Fruit fly (Drosophila melanogaster) whole organism, embryonic: Measurements from ENCODE around the gene srl.
A peak's percentile ranks its signal among the peaks of the same experiment; 100 is the strongest.

Experiments
- Aef1 ChIP-seq: fragments of 200-800 bp; sonication (Bioruptor generic); IDR thresholded peaks from 3 replicates; pipeline ENCODE4 v1.3.6; 2022; ENCODE audit warnings: missing biosample characterization, missing genetic modification characterization
- Asciz ChIP-seq: fragments of 200-800 bp; sonication (Bioruptor generic); optimal IDR thresholded peaks from 2 replicates; lab custom pipeline; 2017; ENCODE audit warnings: missing biosample characterization, mild to moderate bottlenecking, missing genetic modification characterization, missing genetic modification reagents
- B-H2 ChIP-seq: fragments of 200-800 bp; sonication (Bioruptor generic); optimal IDR thresholded peaks from 2 replicates; lab custom pipeline; 2018; ENCODE audit warnings: missing biosample characterization, mild to moderate bottlenecking, missing genetic modification characterization
- BtbVII ChIP-seq: fragments of 200-800 bp; sonication (Bioruptor generic); optimal IDR thresholded peaks from 3 replicates; lab custom pipeline; 2017; ENCODE audit warnings: missing biosample characterization, mild to moderate bottlenecking, missing genetic modification characterization
- CG11247 ChIP-seq: fragments of 200-800 bp; sonication (Bioruptor generic); IDR thresholded peaks from 2 replicates; pipeline ENCODE4 v1.3.6; 2022; ENCODE audit warnings: missing biosample characterization, missing genetic modification characterization
- CG12155 ChIP-seq: fragments of 200-800 bp; sonication (Bioruptor generic); optimal IDR thresholded peaks from 3 replicates; lab custom pipeline; 2016; ENCODE audit warnings: missing biosample characterization, missing genetic modification characterization
- CG1233 ChIP-seq: fragments of 200-800 bp; sonication (Bioruptor generic); optimal IDR thresholded peaks from 4 replicates; lab custom pipeline; 2018; ENCODE audit warnings: missing biosample characterization, mild to moderate bottlenecking, missing genetic modification characterization
- CG14441 ChIP-seq: fragments of 200-800 bp; sonication (Bioruptor generic); IDR thresholded peaks from 2 replicates; pipeline ENCODE4 v1.3.6; 2022; ENCODE audit warnings: missing biosample characterization, missing genetic modification characterization
- CG14710 ChIP-seq: fragments of 200-800 bp; sonication (Bioruptor generic); optimal IDR thresholded peaks from 3 replicates; lab custom pipeline; 2019; ENCODE audit warnings: missing biosample characterization, mild to moderate bottlenecking, missing genetic modification characterization, moderate library complexity
- CG14965 ChIP-seq: fragments of 200-800 bp; sonication (Bioruptor generic); optimal IDR thresholded peaks from 2 replicates; lab custom pipeline; 2016; ENCODE audit warnings: missing biosample characterization, missing genetic modification characterization, borderline replicate concordance
- CG15514 ChIP-seq: fragments of 200-800 bp; sonication (Bioruptor generic); optimal IDR thresholded peaks from 3 replicates; lab custom pipeline; 2017; ENCODE audit warnings: missing biosample characterization, missing genetic modification characterization, mild to moderate bottlenecking, moderate library complexity, missing genetic modification reagents
- CG15696 ChIP-seq: fragments of 200-800 bp; sonication (Bioruptor generic); optimal IDR thresholded peaks from 2 replicates; lab custom pipeline; 2019; ENCODE audit warnings: missing biosample characterization, mild to moderate bottlenecking, missing genetic modification characterization, moderate library complexity
- CG16863 ChIP-seq: fragments of 200-800 bp; sonication (Bioruptor generic); optimal IDR thresholded peaks from 3 replicates; lab custom pipeline; 2016; ENCODE audit warnings: missing biosample characterization, missing genetic modification characterization
- CG18599 ChIP-seq: fragments of 200-800 bp; sonication (Bioruptor generic); optimal IDR thresholded peaks from 3 replicates; lab custom pipeline; 2017; ENCODE audit warnings: missing biosample characterization, missing genetic modification characterization, mild to moderate bottlenecking, moderate library complexity, missing genetic modification reagents
- CG2199 ChIP-seq: fragments of 200-800 bp; sonication (Bioruptor generic); IDR thresholded peaks from 3 replicates; pipeline ENCODE4 v1.3.6; 2022; ENCODE audit warnings: missing biosample characterization, missing genetic modification characterization
- CG2678 ChIP-seq: fragments of 200-800 bp; sonication (Bioruptor generic); optimal IDR thresholded peaks from 3 replicates; lab custom pipeline; 2019; ENCODE audit warnings: missing biosample characterization, mild to moderate bottlenecking, missing genetic modification characterization, moderate library complexity
- CG30020 ChIP-seq: fragments of 200-800 bp; optimal IDR thresholded peaks from 2 replicates; lab custom pipeline; 2019; ENCODE audit warnings: missing biosample characterization, mild to moderate bottlenecking, missing genetic modification characterization, moderate library complexity
- CG4617 ChIP-seq: fragments of 200-800 bp; sonication (Bioruptor generic); optimal IDR thresholded peaks from 3 replicates; lab custom pipeline; 2016; ENCODE audit warnings: missing biosample characterization, missing genetic modification characterization, borderline replicate concordance
- CG5180 ChIP-seq: fragments of 200-800 bp; sonication (Bioruptor generic); optimal IDR thresholded peaks from 3 replicates; lab custom pipeline; 2017; ENCODE audit warnings: missing biosample characterization, missing genetic modification characterization, mild to moderate bottlenecking, moderate library complexity, missing genetic modification reagents
- CG8478 ChIP-seq: fragments of >200 bp; optimal IDR thresholded peaks from 2 replicates; lab custom pipeline; 2018
- CHES-1-like ChIP-seq: fragments of 200-800 bp; sonication (Bioruptor generic); optimal IDR thresholded peaks from 2 replicates; lab custom pipeline; 2016; ENCODE audit warnings: missing biosample characterization, missing genetic modification characterization
- CTCF ChIP-seq: fragments of 200-800 bp; sonication (Bioruptor generic); optimal IDR thresholded peaks from 2 replicates; lab custom pipeline; 2017; ENCODE audit warnings: missing biosample characterization, mild to moderate bottlenecking, missing genetic modification characterization, moderate library complexity
- E2f2 ChIP-seq: fragments of 200-800 bp; sonication (Bioruptor generic); IDR thresholded peaks from 2 replicates; pipeline ENCODE4 v1.3.6; 2022; ENCODE audit warnings: missing biosample characterization, missing genetic modification characterization
- Gug ChIP-seq: fragments of 200-800 bp; sonication (Bioruptor generic); IDR thresholded peaks from 4 replicates; pipeline ENCODE4 v1.3.6; 2022; ENCODE audit warnings: missing biosample characterization, missing genetic modification characterization
- HmgZ ChIP-seq: fragments of 200-800 bp; sonication (Bioruptor generic); optimal IDR thresholded peaks from 2 replicates; lab custom pipeline; 2018; ENCODE audit warnings: missing biosample characterization, mild to moderate bottlenecking, missing genetic modification characterization
- Hmr ChIP-seq: fragments of 200-800 bp; sonication (Bioruptor generic); optimal IDR thresholded peaks from 3 replicates; lab custom pipeline; 2017; ENCODE audit warnings: mild to moderate bottlenecking, missing biosample characterization, missing genetic modification reagents, missing genetic modification characterization
- NC2β ChIP-seq: fragments of 200-800 bp; sonication (Bioruptor generic); optimal IDR thresholded peaks from 2 replicates; lab custom pipeline; 2016; ENCODE audit warnings: missing biosample characterization, missing genetic modification characterization
- NfI ChIP-seq: fragments of 200-800 bp; sonication (Bioruptor generic); optimal IDR thresholded peaks from 3 replicates; lab custom pipeline; 2018; ENCODE audit warnings: missing biosample characterization, mild to moderate bottlenecking, missing genetic modification characterization, moderate library complexity
- Sry-δ ChIP-seq: fragments of 200-800 bp; sonication (Bioruptor generic); optimal IDR thresholded peaks from 2 replicates; lab custom pipeline; 2016; ENCODE audit warnings: missing biosample characterization, missing genetic modification characterization
- abd-A ChIP-seq: fragments of 200-800 bp; sonication (Bioruptor generic); optimal IDR thresholded peaks from 3 replicates; lab custom pipeline; 2019; ENCODE audit warnings: missing biosample characterization, mild to moderate bottlenecking, missing genetic modification characterization, moderate library complexity
- aop ChIP-seq: fragments of 200-800 bp; sonication (Bioruptor generic); IDR thresholded peaks from 2 replicates; pipeline ENCODE4 v1.3.6; 2022; ENCODE audit warnings: missing biosample characterization, missing genetic modification characterization
- bowl ChIP-seq: fragments of 200-800 bp; sonication (Bioruptor generic); IDR thresholded peaks from 2 replicates; pipeline ENCODE4 v1.3.6; 2022; ENCODE audit warnings: missing biosample characterization, missing genetic modification characterization
- chif ChIP-seq, 2 experiments: fragments of 200-800 bp; sonication (Bioruptor generic); optimal IDR thresholded peaks; 3 replicates each; lab custom pipeline; 2016; ENCODE audit warnings: missing biosample characterization in 2 of 2, missing genetic modification characterization in 2 of 2
- dmrt99B ChIP-seq: fragments of 200-800 bp; sonication (Bioruptor generic); optimal IDR thresholded peaks from 2 replicates; lab custom pipeline; 2018; ENCODE audit warnings: missing biosample characterization, mild to moderate bottlenecking, missing genetic modification characterization, moderate library complexity
- ftz-f1 ChIP-seq: fragments of 200-800 bp; sonication (Bioruptor generic); optimal IDR thresholded peaks from 2 replicates; lab custom pipeline; 2016; ENCODE audit warnings: missing biosample characterization, missing genetic modification characterization
- her ChIP-seq: fragments of 200-800 bp; sonication (Bioruptor generic); optimal IDR thresholded peaks from 2 replicates; lab custom pipeline; 2016; ENCODE audit warnings: missing biosample characterization, missing genetic modification characterization
- kay ChIP-seq: fragments of 200-800 bp; sonication (Bioruptor generic); optimal IDR thresholded peaks from 2 replicates; lab custom pipeline; 2016; ENCODE audit warnings: missing biosample characterization, missing genetic modification characterization
- mirr ChIP-seq: fragments of 200-800 bp; sonication (Bioruptor generic); optimal IDR thresholded peaks from 3 replicates; lab custom pipeline; 2018; ENCODE audit warnings: missing biosample characterization, mild to moderate bottlenecking, missing genetic modification characterization
- nerfin-1 ChIP-seq: fragments of 200-800 bp; sonication (Bioruptor generic); optimal IDR thresholded peaks from 3 replicates; lab custom pipeline; 2019; ENCODE audit warnings: missing biosample characterization, mild to moderate bottlenecking, missing genetic modification characterization, moderate library complexity
- org-1 ChIP-seq: fragments of 200-800 bp; sonication (Bioruptor generic); optimal IDR thresholded peaks from 2 replicates; lab custom pipeline; 2017; ENCODE audit warnings: missing biosample characterization, missing genetic modification characterization
- prd ChIP-seq, 3 experiments: fragments of >200 bp in 2 of 3; fragments of 200-800 bp in 1 of 3; sonication (Bioruptor generic) in 1 of 3; optimal IDR thresholded peaks in 2 of 3; IDR thresholded peaks in 1 of 3; 2 replicates in 2 of 3; 3 replicates in 1 of 3; pipeline versions ENCODE4 v1.3.6 to Lab custom; 2017 to 2022; ENCODE audit warnings: missing biosample characterization in 1 of 3, missing genetic modification characterization in 1 of 3
- psq ChIP-seq: fragments of 200-800 bp; sonication (Bioruptor generic); optimal IDR thresholded peaks from 2 replicates; lab custom pipeline; 2017; ENCODE audit warnings: missing biosample characterization, missing genetic modification characterization
- sima ChIP-seq: fragments of 200-800 bp; sonication (Bioruptor generic); optimal IDR thresholded peaks from 2 replicates; lab custom pipeline; 2016; ENCODE audit warnings: missing biosample characterization, missing genetic modification characterization
- slp2 ChIP-seq: fragments of 200-800 bp; sonication (Bioruptor generic); optimal IDR thresholded peaks from 2 replicates; lab custom pipeline; 2016; ENCODE audit warnings: missing biosample characterization, missing genetic modification characterization
- so ChIP-seq: fragments of 200-800 bp; sonication (Bioruptor generic); IDR thresholded peaks from 3 replicates; pipeline ENCODE4 v1.3.6; 2022; ENCODE audit warnings: missing biosample characterization, missing genetic modification characterization
- tio ChIP-seq: fragments of 200-800 bp; sonication (Bioruptor generic); optimal IDR thresholded peaks from 2 replicates; lab custom pipeline; 2017; ENCODE audit warnings: missing biosample characterization, missing genetic modification characterization, inconsistent platforms
- unpg ChIP-seq: fragments of 200-800 bp; sonication (Bioruptor generic); optimal IDR thresholded peaks from 3 replicates; lab custom pipeline; 2018; ENCODE audit warnings: missing biosample characterization, mild to moderate bottlenecking, missing genetic modification characterization, moderate library complexity
- z ChIP-seq: fragments of 200-800 bp; sonication (Bioruptor generic); IDR thresholded peaks from 3 replicates; pipeline ENCODE4 v1.3.6; 2022; ENCODE audit warnings: missing biosample characterization, missing genetic modification characterization

The srl gene

dm6 chr3R:4394654-4395581 is 34.2 kb downstream of the srl start (continued):
- peak; percentile 91; the same call in 2 of the 3 replicates for TF ChIP-seq CG2199 (GFP tag; lab: Robert Waterston, UW)
- peak; percentile 93 for TF ChIP-seq CG2678
- TF ChIP-seq psq (GFP tag; lab: Kevin White, UChicago): peak; percentile 41
- peak; percentile 50 for TF ChIP-seq CG4617 (GFP tag; lab: Kevin White, UChicago)
- peak; percentile 14 for TF ChIP-seq CG30020 (tag; lab: Kevin White, UChicago)
- peak; percentile 90 for TF ChIP-seq org-1 (GFP tag; lab: Kevin White, UChicago)
- TF ChIP-seq CG8478 (lab: Kevin White, UChicago): no peak
- TF ChIP-seq CG12155: peak; percentile 84
- TF ChIP-seq tio (GFP tag; lab: Kevin White, UChicago): peak; percentile 63
- peak; percentile 79 for TF ChIP-seq CG5180 (GFP tag; lab: Kevin White, UChicago)
- TF ChIP-seq CG11247: peak; percentile 77
- TF ChIP-seq B-H2: peak; percentile 5
- peak; percentile 78 for TF ChIP-seq CG15514 (GFP tag; lab: Kevin White, UChicago)
- TF ChIP-seq aop (GFP tag; lab: Robert Waterston, UW): no peak
- TF ChIP-seq CG15696 (tag; lab: Kevin White, UChicago): no peak
- peak; percentile 64 for TF ChIP-seq CG14710 (tag; lab: Kevin White, UChicago)
- peak; percentile 76 for TF ChIP-seq kay (GFP tag; lab: Kevin White, UChicago)
- TF ChIP-seq slp2 (GFP tag; lab: Kevin White, UChicago): peak; percentile 73
- peak; percentile 84 for TF ChIP-seq chif (GFP tag; optimal IDR thresholded peaks at IDR 0.05; lab: Kevin White, UChicago)
- TF ChIP-seq HmgZ (tag; lab: Kevin White, UChicago): peak; percentile 92
- peak; percentile 85 for TF ChIP-seq her
- peak; percentile 78 for TF ChIP-seq CG16863 (GFP tag; lab: Kevin White, UChicago)
- TF ChIP-seq Aef1 (GFP tag; lab: Robert Waterston, UW): peak; percentile 83
- TF ChIP-seq unpg (GFP tag; lab: Kevin White, UChicago): peak; percentile 90
- peak; percentile 76 for TF ChIP-seq nerfin-1 (tag; lab: Kevin White, UChicago)
- no peak for TF ChIP-seq prd (optimal IDR thresholded peaks at IDR 0.05; lab: Kevin White, UChicago)
- TF ChIP-seq prd (GFP tag; IDR thresholded peaks at IDR 0.05; lab: Robert Waterston, UW): peak; percentile 90
- TF ChIP-seq E2f2 (GFP tag; lab: Robert Waterston, UW): peak; percentile 56
- TF ChIP-seq BtbVII (GFP tag; lab: Kevin White, UChicago): peak; percentile 84
- TF ChIP-seq mirr (GFP tag; lab: Kevin White, UChicago): peak; percentile 90
- TF ChIP-seq CG14441: peak; percentile 92
- TF ChIP-seq dmrt99B (tag; lab: Kevin White, UChicago): peak; percentile 91
- TF ChIP-seq NfI (GFP tag; lab: Kevin White, UChicago): peak; percentile 90
- TF ChIP-seq CG1233 (GFP tag; lab: Kevin White, UChicago): peak; percentile 75
- no peak for TF ChIP-seq abd-A (tag; lab: Kevin White, UChicago)
- peak; percentile 14 for TF ChIP-seq sima
- no peak for TF ChIP-seq z (GFP tag; lab: Robert Waterston, UW)
- TF ChIP-seq so: peak; percentile 80; the same call in 2 of the 3 replicates
- TF ChIP-seq CG14965 (GFP tag; lab: Kevin White, UChicago): peak; percentile 54
- peak; percentile 70 for TF ChIP-seq NC2β (GFP tag; lab: Kevin White, UChicago)
- no peak for TF ChIP-seq ftz-f1
- TF ChIP-seq CG18599 (GFP tag; lab: Kevin White, UChicago): peak; percentile 91
- TF ChIP-seq CHES-1-like (GFP tag; lab: Kevin White, UChicago): peak; percentile 80
- peak; percentile 82 for TF ChIP-seq Asciz (GFP tag; lab: Kevin White, UChicago)
- peak; percentile 81 for TF ChIP-seq Gug (GFP tag; lab: Robert Waterston, UW)
- TF ChIP-seq Sry-δ (GFP tag; lab: Kevin White, UChicago): peak; percentile 65
- TF ChIP-seq CTCF: peak; percentile 37
- peak; percentile 89 for TF ChIP-seq Hmr (GFP tag; lab: Kevin White, UChicago)
- peak; percentile 73; the same call in 1 of the 2 replicates for TF ChIP-seq bowl (GFP tag; lab: Robert Waterston, UW)
